Worm (Caenorhabditis elegans) whole organism, L2 larva: ENCODE results near the gene C46G7.1.
"Not testable (repeated sequence)": the region's sequence is repeated elsewhere in the genome, so short reads cannot be mapped to it uniquely, and the experiment has no call there.

ENCODE experiments used
- F13H6.1 ChIP-seq: sonication (generic microtip); optimal IDR thresholded peaks from 2 replicates; lab custom pipeline; 2016; ENCODE audit warnings: missing genetic modification characterization, missing compliant biosample characterization
- ZK546.5 ChIP-seq: sonication (generic microtip); optimal IDR thresholded peaks from 2 replicates; lab custom pipeline; 2017; ENCODE audit warnings: missing biosample characterization, missing genetic modification characterization
- alr-1 ChIP-seq: fragments of 150-350 bp; optimal IDR thresholded peaks from 2 replicates; lab custom pipeline; 2014; ENCODE audit warnings: missing biosample characterization, missing genetic modification characterization
- aly-2 ChIP-seq: fragments of 150-350 bp; optimal IDR thresholded peaks from 2 replicates; lab custom pipeline; 2014; ENCODE audit warnings: missing biosample characterization, missing genetic modification characterization
- ama-1 ChIP-seq: fragments of 150-350 bp; optimal IDR thresholded peaks from 2 replicates; lab custom pipeline; 2018; ENCODE audit warnings: inconsistent platforms
- crh-2 ChIP-seq: sonication (generic microtip); optimal IDR thresholded peaks from 2 replicates; lab custom pipeline; 2017; ENCODE audit warnings: missing biosample characterization, missing genetic modification characterization
- dmd-4 ChIP-seq: sonication (generic microtip); optimal IDR thresholded peaks from 2 replicates; lab custom pipeline; 2017; ENCODE audit warnings: missing biosample characterization, missing genetic modification characterization
- elt-1 ChIP-seq: fragments of 150-350 bp; optimal IDR thresholded peaks from 2 replicates; lab custom pipeline; 2014; ENCODE audit warnings: missing biosample characterization, missing genetic modification characterization
- elt-3 ChIP-seq: sonication (generic microtip); optimal IDR thresholded peaks from 2 replicates; lab custom pipeline; 2017; ENCODE audit warnings: missing biosample characterization, missing genetic modification characterization
- fos-1 ChIP-seq: fragments of 150-350 bp; optimal IDR thresholded peaks from 2 replicates; lab custom pipeline; 2014; ENCODE audit warnings: missing biosample characterization, missing genetic modification characterization
- gmeb-1 ChIP-seq: fragments of 150-350 bp; optimal IDR thresholded peaks from 2 replicates; lab custom pipeline; 2014; ENCODE audit warnings: missing biosample characterization, missing genetic modification characterization
- lin-11 ChIP-seq: fragments of 150-350 bp; sonication (generic microtip); optimal IDR thresholded peaks from 2 replicates; lab custom pipeline; 2014; ENCODE audit warnings: missing biosample characterization, missing genetic modification characterization, inconsistent platforms, mixed read lengths
- lin-13 ChIP-seq: fragments of 150-350 bp; optimal IDR thresholded peaks from 2 replicates; lab custom pipeline; 2014; ENCODE audit warnings: missing biosample characterization, missing genetic modification reagents, missing genetic modification characterization
- lin-39 ChIP-seq: fragments of 150-350 bp; optimal IDR thresholded peaks from 2 replicates; lab custom pipeline; 2014; ENCODE audit warnings: missing biosample characterization, missing genetic modification reagents, missing genetic modification characterization
- lsy-2 ChIP-seq, 2 experiments: fragments of 150-350 bp in 1 of 2; sonication (generic microtip) in 1 of 2; optimal IDR thresholded peaks; 2 replicates each; lab custom pipeline; 2014 to 2017; ENCODE audit warnings: missing biosample characterization in 2 of 2, missing genetic modification characterization in 2 of 2
- mbf-1 ChIP-seq: sonication (generic microtip); optimal IDR thresholded peaks from 2 replicates; lab custom pipeline; 2017; ENCODE audit warnings: missing biosample characterization, missing genetic modification characterization
- nhr-10 ChIP-seq: sonication (generic microtip); optimal IDR thresholded peaks from 2 replicates; lab custom pipeline; 2017; ENCODE audit warnings: missing biosample characterization, missing genetic modification characterization
- nhr-11 ChIP-seq: fragments of 150-350 bp; optimal IDR thresholded peaks from 2 replicates; lab custom pipeline; 2014; ENCODE audit warnings: missing biosample characterization, missing genetic modification characterization
- nhr-129 ChIP-seq: fragments of 150-350 bp; optimal IDR thresholded peaks from 2 replicates; lab custom pipeline; 2014; ENCODE audit warnings: missing biosample characterization, missing genetic modification characterization
- nhr-21 ChIP-seq: fragments of 150-350 bp; optimal IDR thresholded peaks from 2 replicates; lab custom pipeline; 2014; ENCODE audit warnings: missing biosample characterization, missing genetic modification characterization
- nhr-23 ChIP-seq: fragments of 150-350 bp; optimal IDR thresholded peaks from 2 replicates; lab custom pipeline; 2014; ENCODE audit warnings: missing biosample characterization, missing genetic modification reagents, missing genetic modification characterization
- nhr-237 ChIP-seq: fragments of 150-350 bp; optimal IDR thresholded peaks from 2 replicates; lab custom pipeline; 2014; ENCODE audit warnings: missing biosample characterization, missing genetic modification characterization
- nhr-77 ChIP-seq: fragments of 150-350 bp; optimal IDR thresholded peaks from 2 replicates; lab custom pipeline; 2014; ENCODE audit warnings: missing biosample characterization, missing genetic modification characterization
- sma-9 ChIP-seq, 2 experiments: fragments of 150-350 bp in 1 of 2; sonication (generic microtip) in 1 of 2; optimal IDR thresholded peaks; 2 replicates each; lab custom pipeline; 2014 to 2016; ENCODE audit warnings: missing genetic modification characterization in 2 of 2, mild to moderate bottlenecking in 1 of 2, missing biosample characterization in 1 of 2, missing compliant biosample characterization in 1 of 2, missing genetic modification reagents in 1 of 2, moderate library complexity in 1 of 2
- snpc-4 ChIP-seq: fragments of 150-350 bp; optimal IDR thresholded peaks from 2 replicates; lab custom pipeline; 2014; ENCODE audit warnings: missing biosample characterization, missing genetic modification characterization
- unc-55 ChIP-seq: fragments of 150-350 bp; sonication (generic microtip); optimal IDR thresholded peaks from 3 replicates; lab custom pipeline; 2014; ENCODE audit warnings: missing biosample characterization, missing genetic modification reagents, missing genetic modification characterization
- ztf-1 ChIP-seq: fragments of 200-800 bp; sonication (Bioruptor generic); conservative IDR thresholded peaks from 2 replicates; pipeline ENCODE4 v1.3.6; 2022; ENCODE audit warnings: missing genetic modification characterization, missing compliant biosample characterization
- ztf-11 ChIP-seq: sonication (generic microtip); optimal IDR thresholded peaks from 2 replicates; lab custom pipeline; 2017; ENCODE audit warnings: missing biosample characterization, missing genetic modification characterization

The C46G7.1 gene

DNA sequence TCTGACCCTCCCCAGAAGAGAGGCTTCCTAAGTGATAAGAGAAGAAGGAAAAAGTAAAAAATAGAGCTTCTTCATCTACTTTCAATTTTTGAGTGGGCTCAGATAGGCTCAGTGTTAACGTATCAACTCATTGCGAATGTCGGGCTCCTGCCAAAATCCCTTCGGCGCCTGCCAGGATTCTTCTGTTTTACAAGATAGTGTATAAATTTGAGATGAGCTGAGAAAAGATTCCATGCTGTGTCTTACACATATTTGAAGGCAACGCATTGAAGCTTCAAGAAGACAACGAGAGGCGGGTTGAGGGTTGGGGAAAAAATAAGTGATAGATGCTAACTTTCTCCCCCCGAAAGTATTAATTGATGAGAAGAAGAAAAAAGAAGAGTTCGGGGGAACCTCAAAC lies 14.6 kb downstream of the C46G7.1 start:
- TF ChIP-seq aly-2 (tag; lab: Kevin White, UChicago) (no peak), dmd-4 (tag; lab: Kevin White, UChicago) (no peak), nhr-129 (tag; lab: Kevin White, UChicago) (no peak), crh-2 (no peak)

DNA sequence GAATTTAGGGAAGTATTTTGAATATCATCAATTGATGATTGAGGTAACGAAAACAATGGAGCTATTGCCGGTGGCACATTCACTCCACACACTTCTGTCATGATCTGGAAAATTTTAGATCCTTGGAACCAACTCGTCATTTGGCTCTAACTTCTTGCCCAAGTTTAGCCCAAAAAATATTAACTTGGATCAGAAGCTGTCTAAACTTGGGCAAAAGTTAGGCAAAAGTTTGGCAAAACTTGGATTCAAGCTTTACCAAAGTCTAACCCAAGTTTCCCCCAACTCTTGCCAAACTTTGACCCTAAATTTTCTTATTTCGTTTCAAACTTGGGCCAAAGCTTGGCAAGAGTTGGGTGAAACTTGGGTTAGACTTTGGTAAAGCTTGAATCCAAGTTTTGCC lies 15.7 kb downstream of the C46G7.1 start, which contains the start of gene pqn-22:
Gene pqn-22, minus strand, starts transcription at position 101 of the 400 bp plus-strand sequence.
- not testable (repeated sequence) for TF ChIP-seq mbf-1, nhr-10, nhr-129 (tag; lab: Kevin White, UChicago)

DNA sequence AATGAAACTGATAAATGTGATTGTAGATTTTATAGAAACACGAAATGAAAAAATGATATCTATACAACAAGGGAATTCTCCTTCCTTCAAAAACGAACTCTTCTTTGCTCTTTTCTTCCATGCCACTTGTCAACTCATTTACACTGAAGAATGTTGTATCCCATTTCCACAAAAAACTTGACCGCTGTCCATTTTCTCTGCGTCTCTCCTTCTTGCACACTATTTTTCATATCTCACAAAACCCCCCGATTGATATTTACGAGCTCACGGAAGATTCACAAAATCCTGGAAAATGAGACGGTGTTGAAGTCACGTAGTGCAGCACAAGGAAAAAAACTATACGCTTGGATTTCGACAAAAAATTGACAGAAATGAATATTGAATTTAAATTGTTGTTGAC lies 17.3 kb downstream of the C46G7.1 start:
- TF ChIP-seq unc-55 (GFP tag; lab: Kevin White, UChicago) (no peak), ama-1 (lab: Kevin White, UChicago) (no peak), nhr-237 (tag; lab: Kevin White, UChicago) (no peak), elt-3 (no peak), nhr-11 (tag; lab: Kevin White, UChicago) (no peak)

DNA sequence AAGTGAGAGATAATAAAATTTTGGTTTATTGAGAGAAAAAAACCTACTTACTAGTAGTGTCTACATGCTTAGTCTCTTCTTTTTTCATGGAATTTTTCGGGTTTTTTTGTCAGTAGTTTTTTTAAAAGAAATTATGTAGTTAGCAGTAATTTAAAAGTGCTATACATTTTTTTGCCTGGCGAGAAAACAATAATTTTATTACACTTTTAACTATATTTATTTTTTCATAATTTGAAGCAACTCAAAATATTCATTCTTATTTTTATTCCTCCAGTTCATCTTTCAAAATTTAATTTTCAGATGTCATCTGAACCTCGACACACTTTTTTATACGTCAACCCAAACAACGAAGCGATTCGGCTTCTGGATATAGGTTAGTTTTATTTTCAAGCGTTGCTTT lies 22.9 kb downstream of the C46G7.1 start, which contains the start of gene kcc-2:
Gene kcc-2, plus strand, starts transcription at position 301 of the 400 bp plus-strand sequence.
- TF ChIP-seq ztf-1 (GFP tag; lab: Robert Waterston, UW) = no peak

- TF ChIP-seq elt-3 (no peak), unc-55 (GFP tag; lab: Kevin White, UChicago) (no peak), nhr-23 (tag; lab: Kevin White, UChicago) (no peak), nhr-21 (no peak), ZK546.5 (tag; lab: Kevin White, UChicago) (no peak), fos-1 (tag; lab: Kevin White, UChicago) (no peak), mbf-1 (tag; lab: Kevin White, UChicago) (no peak), nhr-237 (tag; lab: Kevin White, UChicago) (no peak), gmeb-1 (tag; lab: Kevin White, UChicago) (no peak)
These were observed 29.4 kb downstream of the C46G7.1 start for ce11 chrIV:6047164-6047727.

DNA sequence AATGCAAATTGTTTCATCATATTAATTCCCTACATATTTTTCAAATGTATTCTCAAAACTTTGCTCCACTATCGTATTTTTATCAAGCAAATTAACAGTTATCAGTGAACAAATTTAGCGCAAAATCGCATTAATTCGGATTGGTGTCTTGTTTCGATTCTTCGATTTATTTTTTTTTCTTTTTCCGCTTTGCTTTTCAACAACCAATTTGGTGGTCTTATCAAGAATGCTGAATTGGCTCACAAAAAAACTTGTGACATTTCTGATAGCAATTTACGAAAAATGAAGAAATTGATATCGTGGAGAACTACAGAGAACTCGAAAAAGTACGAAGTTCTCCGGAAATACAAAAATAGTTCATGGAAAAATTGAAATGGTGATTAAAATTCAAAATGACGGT lies 30.7 kb downstream of the C46G7.1 start:
- TF ChIP-seq ztf-11 (tag; lab: Kevin White, UChicago) (no peak), fos-1 (tag; lab: Kevin White, UChicago) (peak; percentile 83), sma-9 (GFP tag; optimal IDR thresholded peaks at IDR 0.05; lab: Kevin White, UChicago) (peak; percentile 34), sma-9 (tag; optimal IDR thresholded peaks at IDR 0.05; lab: Kevin White, UChicago) (no peak), nhr-23 (tag; lab: Kevin White, UChicago) (no peak), elt-1 (tag; lab: Kevin White, UChicago) (no peak), lin-11 (tag; lab: Kevin White, UChicago) (no peak), lsy-2 (tag; optimal IDR thresholded peaks at IDR 0.05; lab: Kevin White, UChicago) (no peak), crh-2 (no peak), lin-13 (no peak), gmeb-1 (tag; lab: Kevin White, UChicago) (peak; percentile 19), alr-1 (no peak), lin-39 (no peak)

ce11 chrIV:6049062-6049461 lies 31.3 kb downstream of the C46G7.1 start:
- no peak for TF ChIP-seq snpc-4 (tag; lab: Kevin White, UChicago)
- peak; percentile 24 for TF ChIP-seq fos-1 (tag; lab: Kevin White, UChicago)
- TF ChIP-seq nhr-77 (tag; lab: Kevin White, UChicago) = no peak
- no peak for TF ChIP-seq F13H6.1 (tag; lab: Kevin White, UChicago)
- TF ChIP-seq ztf-11 (tag; lab: Kevin White, UChicago) = no peak
